In the genomic region with DNA sequence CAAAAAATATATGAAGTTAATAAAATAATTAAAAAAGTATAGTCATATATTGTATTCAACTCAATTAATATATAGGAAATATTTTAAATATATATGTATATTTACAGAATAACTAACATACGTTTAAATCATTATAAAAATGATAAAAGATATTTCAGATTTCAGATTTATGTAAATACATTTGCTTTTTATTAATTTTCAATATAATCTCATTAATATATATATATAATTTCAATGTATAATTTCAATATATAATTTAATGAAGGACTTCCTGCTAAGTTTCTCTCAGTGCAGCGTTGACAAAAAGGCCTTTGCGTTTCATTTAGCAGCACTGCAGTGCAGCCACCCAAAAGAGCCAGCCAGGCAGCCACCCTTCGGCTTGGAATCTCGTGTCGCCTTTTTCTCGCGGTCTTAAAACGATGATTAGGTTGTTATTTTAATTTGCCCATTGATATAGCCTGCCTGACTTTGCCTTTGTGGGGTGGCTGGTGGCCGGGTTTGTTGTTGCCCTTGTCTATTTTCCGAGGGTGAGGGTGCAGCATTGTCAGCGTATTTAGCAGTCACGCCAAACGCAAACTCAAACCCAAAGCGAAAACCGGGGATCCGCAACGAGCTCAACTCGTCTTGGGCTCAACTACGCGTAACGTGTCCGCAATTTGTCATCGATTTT, we compare ENCODE assay signal across 1 fruit fly cellular context.
TF ChIP-seq lines count a peak whose summit lies in the region.

No protein-coding gene starts in this region.

TF ChIP-seq in whole organism, embryonic, 481 proteins besides CTCF, POLR2A, EP300 and RAD21 (continued from another document):
- TF ChIP-seq Hmr (GFP tag; optimal IDR thresholded peaks at IDR 0.05; lab: Kevin White, UChicago) (no peak), klu (GFP tag; IDR thresholded peaks at IDR 0.05; lab: Robert Waterston, UW) (no peak), exex (tag; optimal IDR thresholded peaks at IDR 0.05; lab: Kevin White, UChicago) (no peak), NC2α (GFP tag; optimal IDR thresholded peaks at IDR 0.05; lab: Kevin White, UChicago) (no peak), CG15269 (tag; optimal IDR thresholded peaks at IDR 0.05; lab: Kevin White, UChicago) (peak; percentile 28), CG1647 (GFP tag; optimal IDR thresholded peaks at IDR 0.05; lab: Kevin White, UChicago) (no peak), CG10366 (GFP tag; IDR thresholded peaks at IDR 0.05; lab: Robert Waterston, UW) (no peak), CG3407 (GFP tag; optimal IDR thresholded peaks at IDR 0.05; lab: Kevin White, UChicago) (peak; percentile 10), Gug (GFP tag; IDR thresholded peaks at IDR 0.05; lab: Robert Waterston, UW) (no peak), Sry-δ (GFP tag; optimal IDR thresholded peaks at IDR 0.05; lab: Kevin White, UChicago) (no peak), CG2678 (tag; optimal IDR thresholded peaks at IDR 0.05; lab: Kevin White, UChicago) (peak; percentile 70), CG8388 (GFP tag; optimal IDR thresholded peaks at IDR 0.05; lab: Kevin White, UChicago) (peak; percentile 65), Usf (GFP tag; optimal IDR thresholded peaks at IDR 0.05; lab: Kevin White, UChicago) (no peak), CG17612 (GFP tag; IDR thresholded peaks at IDR 0.05; lab: Robert Waterston, UW) (no peak), CG7928 (GFP tag; optimal IDR thresholded peaks at IDR 0.05; lab: Kevin White, UChicago) (no peak), Rfx (GFP tag; IDR thresholded peaks at IDR 0.05; lab: Robert Waterston, UW) (no peak), gem (tag; optimal IDR thresholded peaks at IDR 0.05; lab: Kevin White, UChicago) (peak; percentile 75), CG6689 (GFP tag; IDR thresholded peaks at IDR 0.05; lab: Robert Waterston, UW) (0 out of 2 replicates have a peak, but pooled peaks have one; percentile 30), tio (GFP tag; optimal IDR thresholded peaks at IDR 0.05; lab: Kevin White, UChicago) (peak; percentile 9), Hr51 (GFP tag; optimal IDR thresholded peaks at IDR 0.05; lab: Kevin White, UChicago) (peak in 1 of 2 experiments; percentile 25), Hmx (GFP tag; optimal IDR thresholded peaks at IDR 0.05; lab: Kevin White, UChicago) (no peak), CG3065 (GFP tag; optimal IDR thresholded peaks at IDR 0.05; lab: Kevin White, UChicago) (no peak), Atf6 (GFP tag; IDR thresholded peaks at IDR 0.05; lab: Robert Waterston, UW) (no peak), ken (GFP tag; IDR thresholded peaks at IDR 0.05; lab: Robert Waterston, UW) (no peak), Lhr (GFP tag; optimal IDR thresholded peaks at IDR 0.05; lab: Kevin White, UChicago) (no peak), CG10274 (GFP tag; optimal IDR thresholded peaks at IDR 0.05; lab: Kevin White, UChicago) (no peak), Doc2 (GFP tag; IDR thresholded peaks at IDR 0.05; lab: Robert Waterston, UW) (no peak), Dip3 (GFP tag; optimal IDR thresholded peaks at IDR 0.05; lab: Kevin White, UChicago) (no peak), CG7357 (GFP tag; IDR thresholded peaks at IDR 0.05; lab: Robert Waterston, UW) (no peak), CG10654 (GFP tag; optimal IDR thresholded peaks at IDR 0.05; lab: Kevin White, UChicago) (no peak), sens-2 (GFP tag; IDR thresholded peaks at IDR 0.05; lab: Robert Waterston, UW) (no peak), CG12391 (tag; optimal IDR thresholded peaks at IDR 0.05; lab: Kevin White, UChicago) (peak; percentile 64), prd (optimal IDR thresholded peaks at IDR 0.05; lab: Kevin White, UChicago) (no peak), prd (GFP tag; IDR thresholded peaks at IDR 0.05; lab: Robert Waterston, UW) (peak; percentile 35; the same call in 1 of the 3 replicates), CG31388 (GFP tag; optimal IDR thresholded peaks at IDR 0.05; lab: Kevin White, UChicago) (no peak), fu2 (GFP tag; optimal IDR thresholded peaks at IDR 0.05; lab: Kevin White, UChicago) (no peak), NFAT (GFP tag; IDR thresholded peaks at IDR 0.05; lab: Robert Waterston, UW) (no peak), CG17186 (GFP tag; optimal IDR thresholded peaks at IDR 0.05; lab: Kevin White, UChicago) (no peak), ssp (GFP tag; IDR thresholded peaks at IDR 0.05; lab: Robert Waterston, UW) (0 out of 2 replicates have a peak, but pooled peaks have one; percentile 24), dmrt11E (tag; optimal IDR thresholded peaks at IDR 0.05; lab: Kevin White, UChicago) (peak; percentile 79), CG13894 (tag; optimal IDR thresholded peaks at IDR 0.05; lab: Kevin White, UChicago) (no peak), maf-S (GFP tag; optimal IDR thresholded peaks at IDR 0.05; lab: Kevin White, UChicago) (no peak), ato (GFP tag; IDR thresholded peaks at IDR 0.05; lab: Robert Waterston, UW; ENCODE audit: partially characterized antibody) (no peak), hth (optimal IDR thresholded peaks at IDR 0.05; lab: Kevin White, UChicago) (no peak), cato (GFP tag; optimal IDR thresholded peaks at IDR 0.05; lab: Kevin White, UChicago; ENCODE audit: borderline replicate concordance) (no peak), CG6654 (GFP tag; optimal IDR thresholded peaks at IDR 0.05; lab: Kevin White, UChicago) (no peak), gsb (GFP tag; IDR thresholded peaks at IDR 0.05; lab: Robert Waterston, UW) (no peak), CG11723 (GFP tag; optimal IDR thresholded peaks at IDR 0.05; lab: Kevin White, UChicago) (no peak), so (GFP tag; IDR thresholded peaks at IDR 0.05; lab: Robert Waterston, UW) (no peak), esg (GFP tag; conservative IDR thresholded peaks at IDR 0.05; lab: Robert Waterston, UW) (no peak), CG9609 (GFP tag; optimal IDR thresholded peaks at IDR 0.05; lab: Kevin White, UChicago) (no peak), CG3838 (GFP tag; optimal IDR thresholded peaks at IDR 0.05; lab: Kevin White, UChicago) (no peak), CG30020 (tag; optimal IDR thresholded peaks at IDR 0.05; lab: Kevin White, UChicago) (peak; percentile 18), bbx (GFP tag; IDR thresholded peaks at IDR 0.05; lab: Robert Waterston, UW; ENCODE audit: partially characterized antibody) (no peak), CG2129 (GFP tag; IDR thresholded peaks at IDR 0.05; lab: Robert Waterston, UW; ENCODE audit: partially characterized antibody) (no peak), croc (GFP tag; conservative IDR thresholded peaks at IDR 0.05; lab: Robert Waterston, UW) (no peak), CG10979 (tag; optimal IDR thresholded peaks at IDR 0.05; lab: Kevin White, UChicago) (peak; percentile 79), cwo (GFP tag; optimal IDR thresholded peaks at IDR 0.05; lab: Kevin White, UChicago) (no peak), Hr39 (optimal IDR thresholded peaks at IDR 0.05; lab: Kevin White, UChicago) (no peak), jing (GFP tag; optimal IDR thresholded peaks at IDR 0.05; lab: Kevin White, UChicago) (no peak), aop (GFP tag; IDR thresholded peaks at IDR 0.05; lab: Robert Waterston, UW) (no peak), CG10431 (GFP tag; optimal IDR thresholded peaks at IDR 0.05; lab: Kevin White, UChicago) (no peak), Oaz (GFP tag; IDR thresholded peaks at IDR 0.05; lab: Robert Waterston, UW) (no peak), CG1603 (tag; optimal IDR thresholded peaks at IDR 0.05; lab: Kevin White, UChicago) (no peak), ab (GFP tag; optimal IDR thresholded peaks at IDR 0.05; lab: Kevin White, UChicago) (no peak)
